Worm (Caenorhabditis elegans) whole organism, L1 larva: Measurements from ENCODE around the gene T04C12.33.

Experiments
- aly-2 ChIP-seq: fragments of 150-350 bp; optimal IDR thresholded peaks from 2 replicates; lab custom pipeline; 2014; ENCODE audit warnings: missing biosample characterization, missing genetic modification characterization
- ceh-82 ChIP-seq, 3 experiments: fragments of 150-350 bp in 1 of 3; sonication (generic microtip) in 2 of 3; optimal IDR thresholded peaks; 2 replicates each; lab custom pipeline; 2014 to 2017; ENCODE audit warnings: missing biosample characterization in 3 of 3, missing genetic modification characterization in 3 of 3
- egl-27 ChIP-seq, 2 experiments: fragments of 150-350 bp in 1 of 2; sonication (generic microtip); optimal IDR thresholded peaks; 3 replicates each; lab custom pipeline; 2017 to 2018; ENCODE audit warnings: missing biosample characterization in 2 of 2, missing genetic modification characterization in 2 of 2, missing genetic modification reagents in 2 of 2
- grh-1 ChIP-seq: fragments of 200-800 bp; sonication (Bioruptor generic); IDR thresholded peaks from 2 replicates; pipeline ENCODE4 v1.3.6; 2022; ENCODE audit warnings: missing genetic modification reagents, missing genetic modification characterization, missing compliant biosample characterization
- pqm-1 ChIP-seq: sonication (generic microtip); optimal IDR thresholded peaks from 3 replicates; lab custom pipeline; 2017; ENCODE audit warnings: missing biosample characterization, missing genetic modification characterization
- skn-1 ChIP-seq: fragments of 150-350 bp; optimal IDR thresholded peaks from 2 replicates; lab custom pipeline; 2014; ENCODE audit warnings: missing biosample characterization, missing genetic modification characterization
- unc-130 ChIP-seq: fragments of 150-350 bp; optimal IDR thresholded peaks from 2 replicates; lab custom pipeline; 2017; ENCODE audit warnings: missing biosample characterization, missing genetic modification characterization, inconsistent platforms

DNA sequence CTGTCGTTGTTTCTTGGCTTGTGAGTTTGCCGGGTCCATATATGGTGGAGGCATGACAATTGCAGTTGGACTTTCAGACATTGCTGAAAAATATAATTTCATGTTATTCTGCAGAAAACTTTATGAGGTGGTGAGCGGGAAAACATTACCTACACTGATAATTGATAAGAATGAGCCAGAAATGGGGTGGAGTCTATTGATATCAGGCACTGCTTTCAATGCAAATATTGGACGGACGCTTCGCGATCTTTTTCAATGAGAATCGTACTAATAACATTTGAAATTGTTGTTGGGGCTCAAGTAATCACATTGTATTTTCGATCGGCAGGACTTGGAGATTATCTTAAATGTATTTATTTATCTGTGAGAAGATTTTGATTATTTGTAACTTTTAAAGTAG lies 7.2 kb downstream of the T04C12.33 start, which contains the start of gene T04C12.1:
- no peak for TF ChIP-seq skn-1 (tag; lab: Kevin White, UChicago)
- TF ChIP-seq egl-27 (tag; optimal IDR thresholded peaks at IDR 0.05; lab: Kevin White, UChicago), result no peak
- no peak for TF ChIP-seq ceh-82 (tag; optimal IDR thresholded peaks at IDR 0.05; lab: Kevin White, UChicago)
- TF ChIP-seq grh-1 (GFP tag; lab: Robert Waterston, UW), result no peak
- no peak for TF ChIP-seq pqm-1 (tag; lab: Kevin White, UChicago)
- no peak for TF ChIP-seq aly-2 (tag; lab: Kevin White, UChicago)
- TF ChIP-seq unc-130 (tag; lab: Kevin White, UChicago), result no peak
